Worm (Caenorhabditis elegans) whole organism, L2 larva: Measurements from ENCODE around the gene nos-2.

Experiments used
- Y55F3AM.14 ChIP-seq: fragments of 200-800 bp; sonication (Bioruptor generic); optimal IDR thresholded peaks from 2 replicates; lab custom pipeline; 2018; ENCODE audit warnings: mild to moderate bottlenecking, missing genetic modification characterization, missing compliant biosample characterization
- nhr-237 ChIP-seq: fragments of 150-350 bp; optimal IDR thresholded peaks from 2 replicates; lab custom pipeline; 2014; ENCODE audit warnings: missing biosample characterization, missing genetic modification characterization

DNA sequence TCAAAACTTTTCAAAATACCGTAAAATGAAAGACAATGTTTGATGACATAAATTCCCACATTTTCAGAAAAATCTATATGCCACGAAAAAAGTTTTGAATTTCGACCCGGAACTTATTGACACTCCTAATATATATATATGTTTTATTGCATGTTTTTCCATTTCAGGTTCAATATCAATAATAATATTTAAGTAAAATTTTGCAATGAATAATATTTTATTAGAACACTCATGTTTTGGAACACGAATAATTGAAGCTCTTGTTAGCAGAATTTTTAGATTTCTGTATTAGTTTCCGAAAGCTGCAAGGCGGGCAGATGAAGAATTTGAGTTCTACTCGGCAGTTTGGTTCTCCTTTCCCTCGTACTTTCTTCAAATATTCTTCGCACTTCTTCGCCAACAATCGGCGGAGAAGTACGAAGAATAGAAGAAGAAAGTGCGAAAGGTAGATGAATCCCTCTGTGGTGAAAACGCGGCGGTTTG is 28.0 kb downstream of the nos-2 start, which contains the start of gene T02G5.3:
- TF ChIP-seq nhr-237 (tag; lab: Kevin White, UChicago) (no peak), Y55F3AM.14 (no peak)
